Worm (Caenorhabditis elegans) whole organism, L4/young adult: ENCODE measurements around the gene K08E3.2.

Experiments used
- W03F9.2 ChIP-seq: fragments of 150-350 bp; optimal IDR thresholded peaks from 2 replicates; lab custom pipeline; 2014; ENCODE audit warnings: missing biosample characterization, missing genetic modification characterization
- dao-5 ChIP-seq: sonication (generic microtip); optimal IDR thresholded peaks from 2 replicates; lab custom pipeline; 2016; ENCODE audit warnings: missing genotype, missing genetic modification characterization, moderate library complexity, missing compliant biosample characterization
- him-1 ChIP-seq: sonication (generic microtip); optimal IDR thresholded peaks from 2 replicates; lab custom pipeline; 2016; ENCODE audit warnings: missing genotype, missing genetic modification reagents, missing genetic modification characterization, missing compliant biosample characterization

K08E3.2 gene

DNA sequence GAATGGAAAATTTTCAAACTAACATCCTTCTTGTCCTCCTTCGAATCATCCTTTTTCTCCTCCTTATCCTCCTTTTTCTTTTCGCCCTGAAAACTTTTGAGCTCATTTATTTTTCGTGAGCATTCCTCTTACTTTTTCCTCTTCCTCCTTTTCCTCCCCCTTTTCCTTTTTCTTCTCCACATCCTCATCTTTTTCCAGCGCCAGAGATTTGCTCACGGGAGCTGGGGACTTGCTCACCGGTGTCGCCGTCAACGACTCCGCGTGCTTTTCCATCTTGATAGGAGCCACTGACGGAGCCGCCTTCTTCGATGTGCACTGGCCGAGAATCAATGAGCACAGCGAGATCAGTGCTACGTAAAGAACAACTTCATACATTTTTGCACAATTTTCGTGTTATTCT lies at the start of gene K08E3.2:
Gene K08E3.2 (minus strand): TSS at position 375 of the 400 bp plus-strand sequence.
- no peak for TF ChIP-seq dao-5 (tag; lab: Kevin White, UChicago)

- TF ChIP-seq him-1: no peak
- no peak for TF ChIP-seq dao-5 (tag; lab: Kevin White, UChicago)
These were observed 31.8 kb upstream of the K08E3.2 start, which contains the start of gene pot-3 for ce11 chrIII:13780199-13780706. Gene pot-3, plus strand, starts transcription at chrIII:13780215.

- no peak for TF ChIP-seq him-1
- no peak for TF ChIP-seq dao-5 (tag; lab: Kevin White, UChicago)
- no peak for TF ChIP-seq W03F9.2
These were observed 31.0 kb upstream of the K08E3.2 start for ce11 chrIII:13779360-13780093.

ce11 chrIII:13778816-13779215 lies 30.3 kb upstream of the K08E3.2 start:
- no peak for TF ChIP-seq him-1
- TF ChIP-seq W03F9.2: no peak
- no peak for TF ChIP-seq dao-5 (tag; lab: Kevin White, UChicago)

DNA sequence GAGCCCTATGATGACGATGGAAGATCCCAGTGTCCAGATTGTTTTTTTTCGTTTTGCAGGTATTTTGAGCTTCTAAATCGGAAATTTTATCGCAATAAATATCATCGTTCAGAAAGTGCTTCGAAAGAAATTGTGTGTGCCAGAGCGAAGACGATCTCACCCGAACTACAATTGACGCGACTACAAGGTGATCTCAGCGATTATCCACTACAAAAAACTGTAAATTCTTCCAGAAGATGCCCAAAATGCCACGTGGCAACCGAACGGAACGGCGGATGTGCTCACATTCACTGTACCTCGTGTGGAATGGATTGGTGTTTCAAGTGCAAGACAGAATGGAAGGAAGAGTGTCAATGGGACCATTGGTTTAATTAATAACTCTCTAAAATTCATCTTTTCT lies 24.4 kb upstream of the K08E3.2 start, which contains the start of gene mdt-29:
Gene mdt-29 (plus strand): TSS at position 301 of the 400 bp plus-strand sequence.
- no peak for TF ChIP-seq W03F9.2
- no peak for TF ChIP-seq dao-5 (tag; lab: Kevin White, UChicago)
- no peak for TF ChIP-seq him-1

DNA sequence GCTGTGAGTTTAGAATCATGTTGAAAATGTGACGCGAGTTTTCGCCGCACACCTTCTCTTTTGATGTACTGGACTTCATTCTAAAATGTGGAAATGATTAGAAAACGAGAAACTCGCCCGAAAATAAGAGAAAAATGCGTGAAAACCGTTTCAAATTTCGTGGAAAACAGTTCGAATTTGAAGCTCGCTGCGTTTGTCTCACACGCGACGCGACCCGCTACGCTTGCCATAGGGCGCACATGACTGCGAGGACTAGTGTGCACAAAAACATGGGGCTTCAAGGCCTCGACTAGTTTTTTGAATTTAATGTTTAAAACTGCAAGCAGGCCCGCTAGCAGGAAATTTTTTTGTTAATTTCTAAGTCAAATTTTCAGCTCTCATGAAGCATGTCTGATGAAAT lies 22.7 kb upstream of the K08E3.2 start, which contains the start of the genes cyk-4 and pdr-1:
Gene cyk-4 (minus strand): TSS at position 80 of the 400 bp plus-strand sequence.
Gene pdr-1 (plus strand): TSS at position 369 of the 400 bp plus-strand sequence.
- TF ChIP-seq him-1 (no peak), W03F9.2 (no peak), dao-5 (tag; lab: Kevin White, UChicago) (no peak)

- TF ChIP-seq W03F9.2 (no peak), him-1 (no peak), dao-5 (tag; lab: Kevin White, UChicago) (no peak)
These were observed 21.5 kb upstream of the K08E3.2 start for ce11 chrIII:13770017-13770416.

DNA sequence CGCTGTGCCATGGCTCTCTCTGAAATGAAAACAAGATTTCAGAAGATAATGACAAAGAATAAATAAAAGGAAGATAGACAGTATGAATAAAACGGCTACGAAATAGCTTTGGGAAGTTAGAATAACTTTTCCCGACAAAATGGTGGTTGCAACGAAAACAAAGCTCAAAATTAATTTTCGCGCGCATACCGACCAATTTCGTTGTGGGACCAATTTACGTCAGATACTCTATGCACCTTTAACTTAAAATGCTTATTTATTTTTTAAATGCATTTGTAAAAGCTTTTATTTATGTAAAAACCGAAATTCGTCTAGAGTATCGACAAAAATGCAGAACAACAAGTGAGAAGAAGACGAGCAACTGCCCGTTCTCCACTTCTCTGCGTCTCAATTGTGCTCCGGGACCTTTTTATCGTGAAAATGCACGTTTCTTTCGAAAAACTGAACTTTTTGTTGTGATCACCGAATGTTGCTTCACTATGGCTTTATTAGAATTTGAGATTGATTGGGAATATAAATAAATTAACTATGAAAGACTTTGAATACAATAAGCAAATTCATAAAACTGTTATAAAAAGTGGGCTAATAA lies 19.7 kb upstream of the K08E3.2 start, which contains the start of gene rml-1:
Gene rml-1 (minus strand): TSS at position 19 of the 589 bp plus-strand sequence.
- no peak for TF ChIP-seq him-1
- no peak for TF ChIP-seq W03F9.2
- no peak for TF ChIP-seq dao-5 (tag; lab: Kevin White, UChicago)

ce11 chrIII:13766704-13767323 lies 18.3 kb upstream of the K08E3.2 start:
- TF ChIP-seq W03F9.2 (no peak), dao-5 (tag; lab: Kevin White, UChicago) (no peak), him-1 (no peak)

ce11 chrIII:13765782-13766181 lies 17.3 kb upstream of the K08E3.2 start:
- TF ChIP-seq W03F9.2 (no peak), him-1 (no peak), dao-5 (tag; lab: Kevin White, UChicago) (no peak)

- no peak for TF ChIP-seq him-1
- TF ChIP-seq W03F9.2: no peak
- TF ChIP-seq dao-5 (tag; lab: Kevin White, UChicago): no peak
These were observed 15.0 kb upstream of the K08E3.2 start for ce11 chrIII:13763260-13764112.

- no peak for TF ChIP-seq him-1
- no peak for TF ChIP-seq W03F9.2
- no peak for TF ChIP-seq dao-5 (tag; lab: Kevin White, UChicago)
These were observed 13.6 kb upstream of the K08E3.2 start, which contains the start of gene dbn-1 for ce11 chrIII:13762046-13762445. Gene dbn-1, minus strand, starts transcription at chrIII:13762069.

DNA sequence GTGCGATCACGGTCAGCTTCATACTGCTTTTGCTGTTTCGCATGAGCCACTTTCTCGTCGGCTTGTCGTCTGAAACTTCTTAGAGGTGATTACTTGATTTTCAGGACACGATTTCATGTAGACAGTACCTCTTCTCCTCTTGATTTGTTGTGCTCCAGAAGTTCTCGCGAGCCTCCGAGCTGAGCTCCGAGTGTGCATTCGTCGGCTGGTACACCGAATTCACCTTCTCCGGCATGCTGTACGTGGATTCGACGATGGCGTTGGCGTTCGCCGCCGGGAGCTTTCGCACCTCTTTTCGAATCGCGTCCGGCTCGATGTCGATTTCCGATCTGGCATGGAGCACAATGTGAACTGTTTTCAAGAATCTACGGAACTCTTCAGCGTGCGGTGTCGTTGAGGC lies 12.5 kb upstream of the K08E3.2 start:
- no peak for TF ChIP-seq W03F9.2
- TF ChIP-seq dao-5 (tag; lab: Kevin White, UChicago): no peak
- TF ChIP-seq him-1: no peak

DNA sequence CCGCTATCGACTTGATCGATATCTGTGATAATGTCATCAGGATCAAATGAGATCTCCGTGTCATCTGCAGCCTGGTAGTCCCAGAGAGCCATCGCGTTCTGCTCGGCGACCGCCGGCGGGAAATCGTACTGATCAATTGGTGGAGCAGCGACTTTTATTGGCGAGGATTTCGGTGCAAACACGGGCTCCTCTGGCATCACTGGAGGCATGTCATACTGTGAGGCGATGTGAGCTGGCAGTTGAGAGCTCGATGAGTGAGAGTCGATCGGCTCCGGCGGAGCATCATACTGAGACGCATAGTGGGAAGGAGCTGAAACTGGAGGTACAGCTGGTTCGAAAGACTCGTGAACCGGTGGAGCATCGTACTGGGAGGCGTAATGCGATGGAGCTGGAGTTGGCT lies 11.2 kb upstream of the K08E3.2 start:
- TF ChIP-seq him-1 (no peak), dao-5 (tag; lab: Kevin White, UChicago) (no peak), W03F9.2 (no peak)
